Worm (Caenorhabditis elegans): ENCODE data around the gene ZK1320.13.
A peak's percentile ranks its signal among the peaks of the same experiment; 100 is the strongest.
"Not testable (repeated sequence)": the region's sequence is repeated elsewhere in the genome, so short reads cannot be mapped to it uniquely, and the experiment has no call there.

ZK1320.13 gene

ce11 chrII:9706207-9706606 is 25.6 kb downstream of the ZK1320.13 start, which contains the start of gene Y53C12A.3:
Gene Y53C12A.3 (minus strand): TSS chrII:9706240.
- TF ChIP-seq F13C5.2 (tag; optimal IDR thresholded peaks at IDR 0.05) (peak; percentile 16), ceh-13 (GFP tag; optimal IDR thresholded peaks at IDR 0.05) (no peak), ets-7 (tag; optimal IDR thresholded peaks at IDR 0.05) (no peak), sea-1 (GFP tag; conservative IDR thresholded peaks at IDR 0.05) (no peak)

ce11 chrII:9708835-9709299 is 28.3 kb downstream of the ZK1320.13 start, which contains the start of gene glt-5:
Gene glt-5 (minus strand): TSS chrII:9708885.
- TF ChIP-seq B0310.2 (tag; optimal IDR thresholded peaks at IDR 0.05) (no peak), tra-4 (tag; optimal IDR thresholded peaks at IDR 0.05) (no peak), scrt-1 (GFP tag; IDR thresholded peaks at IDR 0.05) (no peak), ceh-36 (tag; optimal IDR thresholded peaks at IDR 0.05) (no peak), sea-1 (GFP tag; conservative IDR thresholded peaks at IDR 0.05) (no peak), hnd-1 (tag; optimal IDR thresholded peaks at IDR 0.05) (no peak), hmbx-1 (tag; optimal IDR thresholded peaks at IDR 0.05) (no peak), tbx-37 (GFP tag; conservative IDR thresholded peaks at IDR 0.05) (no peak), F13C5.2 (tag; optimal IDR thresholded peaks at IDR 0.05) (no peak), ama-1 (optimal IDR thresholded peaks at IDR 0.05) (no peak), ceh-13 (GFP tag; optimal IDR thresholded peaks at IDR 0.05) (no peak)

ce11 chrII:9713083-9713482 is 32.5 kb downstream of the ZK1320.13 start:
- TF ChIP-seq F13C5.2 (tag; optimal IDR thresholded peaks at IDR 0.05) (no peak), scrt-1 (GFP tag; IDR thresholded peaks at IDR 0.05) (0 out of 2 replicates have a peak, but pooled peaks have one; percentile 27), sea-1 (GFP tag; conservative IDR thresholded peaks at IDR 0.05) (0 out of 2 replicates have a peak, but pooled peaks have one; percentile 28)

ce11 chrII:9716417-9717039 is 35.9 kb downstream of the ZK1320.13 start, which contains the start of gene wee-1.3:
Gene wee-1.3 (minus strand): TSS chrII:9716467.
- TF ChIP-seq tra-4 (tag; optimal IDR thresholded peaks at IDR 0.05) (no peak), hmg-4 (GFP tag; optimal IDR thresholded peaks at IDR 0.05) (peak; percentile 40), tbx-37 (GFP tag; conservative IDR thresholded peaks at IDR 0.05) (peak; percentile 7; the same call in 1 of the 2 replicates), ets-7 (tag; optimal IDR thresholded peaks at IDR 0.05) (no peak), F13C5.2 (tag; optimal IDR thresholded peaks at IDR 0.05) (peak; percentile 74)

- TF ChIP-seq tbx-11 (GFP tag; IDR thresholded peaks at IDR 0.05) (no peak), scrt-1 (GFP tag; IDR thresholded peaks at IDR 0.05) (no peak), ama-1 (optimal IDR thresholded peaks at IDR 0.05) (no peak), B0310.2 (tag; optimal IDR thresholded peaks at IDR 0.05) (no peak), sea-1 (GFP tag; conservative IDR thresholded peaks at IDR 0.05) (no peak), flt-1 (GFP tag; IDR thresholded peaks at IDR 0.05) (no peak), tra-4 (tag; optimal IDR thresholded peaks at IDR 0.05) (no peak), pes-1 (GFP tag; IDR thresholded peaks at IDR 0.05) (no peak), ceh-13 (GFP tag; optimal IDR thresholded peaks at IDR 0.05) (no peak), aly-1 (tag; optimal IDR thresholded peaks at IDR 0.05) (no peak), tbx-37 (GFP tag; conservative IDR thresholded peaks at IDR 0.05) (no peak), ets-7 (tag; optimal IDR thresholded peaks at IDR 0.05) (no peak), hmg-4 (GFP tag; optimal IDR thresholded peaks at IDR 0.05) (no peak), F13C5.2 (tag; optimal IDR thresholded peaks at IDR 0.05) (no peak), hnd-1 (tag; optimal IDR thresholded peaks at IDR 0.05) (no peak), ceh-36 (tag; optimal IDR thresholded peaks at IDR 0.05) (no peak)
Observed at ce11 chrII:9717904-9718303, 37.3 kb downstream of the ZK1320.13 start, which contains the start of gene Y53C12A.6. Gene Y53C12A.6 (minus strand): TSS chrII:9718004.

ce11 chrII:9718631-9719252 is 38.1 kb downstream of the ZK1320.13 start, which contains the start of gene Y53C12A.11:
Gene Y53C12A.11 (minus strand): TSS chrII:9718698.
- TF ChIP-seq ceh-36 (tag; optimal IDR thresholded peaks at IDR 0.05); hnd-1 (tag; optimal IDR thresholded peaks at IDR 0.05); sea-1 (GFP tag; conservative IDR thresholded peaks at IDR 0.05): not testable (repeated sequence)

- TF ChIP-seq ceh-36 (tag; optimal IDR thresholded peaks at IDR 0.05) (no peak), aly-1 (tag; optimal IDR thresholded peaks at IDR 0.05) (no peak), ama-1 (optimal IDR thresholded peaks at IDR 0.05) (no peak), F13C5.2 (tag; optimal IDR thresholded peaks at IDR 0.05) (no peak)
Observed at ce11 chrII:9724464-9724863, 43.9 kb downstream of the ZK1320.13 start, which contains the start of gene cutl-2. Gene cutl-2 (minus strand): TSS chrII:9724673.

ce11 chrII:9725056-9725455 is 44.5 kb downstream of the ZK1320.13 start:
- no peak for TF ChIP-seq ama-1 (optimal IDR thresholded peaks at IDR 0.05)
- no peak for TF ChIP-seq tbx-37 (GFP tag; conservative IDR thresholded peaks at IDR 0.05)
- no peak for TF ChIP-seq ceh-36 (tag; optimal IDR thresholded peaks at IDR 0.05)
- TF ChIP-seq scrt-1 (GFP tag; IDR thresholded peaks at IDR 0.05), result no peak
- no peak for TF ChIP-seq pes-1 (GFP tag; IDR thresholded peaks at IDR 0.05)
- no peak for TF ChIP-seq sea-1 (GFP tag; conservative IDR thresholded peaks at IDR 0.05)
- no peak for TF ChIP-seq hnd-1 (tag; optimal IDR thresholded peaks at IDR 0.05)
- TF ChIP-seq tbx-11 (GFP tag; IDR thresholded peaks at IDR 0.05), result no peak
- no peak for TF ChIP-seq B0310.2 (tag; optimal IDR thresholded peaks at IDR 0.05)
- TF ChIP-seq tra-4 (tag; optimal IDR thresholded peaks at IDR 0.05), result no peak
- TF ChIP-seq flt-1 (GFP tag; IDR thresholded peaks at IDR 0.05), result no peak
- TF ChIP-seq ceh-13 (GFP tag; optimal IDR thresholded peaks at IDR 0.05), result no peak
- TF ChIP-seq F13C5.2 (tag; optimal IDR thresholded peaks at IDR 0.05), result no peak
- no peak for TF ChIP-seq hmg-4 (GFP tag; optimal IDR thresholded peaks at IDR 0.05)
- TF ChIP-seq hmbx-1 (tag; optimal IDR thresholded peaks at IDR 0.05), result no peak
- no peak for TF ChIP-seq aly-1 (tag; optimal IDR thresholded peaks at IDR 0.05)
- no peak for TF ChIP-seq ets-7 (tag; optimal IDR thresholded peaks at IDR 0.05)

Measured in whole organism, early embryonic.